Fruit fly (Drosophila melanogaster) whole organism, embryonic: ENCODE data around the gene CG13931.

Experiments used
- Adf1 ChIP-seq: fragments of 200-800 bp; sonication (Bioruptor generic); IDR thresholded peaks from 2 replicates; pipeline ENCODE4 v1.3.6; 2022; ENCODE audit warnings: missing biosample characterization, missing genetic modification characterization
- Aef1 ChIP-seq: fragments of 200-800 bp; sonication (Bioruptor generic); IDR thresholded peaks from 3 replicates; pipeline ENCODE4 v1.3.6; 2022; ENCODE audit warnings: missing biosample characterization, missing genetic modification characterization
- BEAF-32 ChIP-seq: fragments of 200-800 bp; sonication (Bioruptor generic); optimal IDR thresholded peaks from 3 replicates; lab custom pipeline; 2017; ENCODE audit warnings: missing biosample characterization, missing genetic modification characterization, mild to moderate bottlenecking, moderate library complexity, missing genetic modification reagents
- CG10654 ChIP-seq: fragments of 200-800 bp; sonication (Bioruptor generic); optimal IDR thresholded peaks from 2 replicates; lab custom pipeline; 2016; ENCODE audit warnings: missing biosample characterization, missing genetic modification characterization
- CG10979 ChIP-seq: fragments of 200-800 bp; sonication (Bioruptor generic); optimal IDR thresholded peaks from 2 replicates; lab custom pipeline; 2018; ENCODE audit warnings: missing biosample characterization, mild to moderate bottlenecking, missing genetic modification characterization, moderate library complexity
- CG14710 ChIP-seq: fragments of 200-800 bp; sonication (Bioruptor generic); optimal IDR thresholded peaks from 3 replicates; lab custom pipeline; 2019; ENCODE audit warnings: missing biosample characterization, mild to moderate bottlenecking, missing genetic modification characterization, moderate library complexity
- CG1529 ChIP-seq: fragments of 200-800 bp; sonication (Bioruptor generic); optimal IDR thresholded peaks from 3 replicates; lab custom pipeline; 2018; ENCODE audit warnings: missing biosample characterization, missing genetic modification characterization
- CG16779 ChIP-seq: fragments of 200-800 bp; sonication (Bioruptor generic); IDR thresholded peaks from 2 replicates; pipeline ENCODE4 v1.3.6; 2022; ENCODE audit warnings: missing biosample characterization, missing genetic modification characterization
- CG17612 ChIP-seq: fragments of 200-800 bp; sonication (Bioruptor generic); IDR thresholded peaks from 2 replicates; pipeline ENCODE4 v1.3.6; 2022; ENCODE audit warnings: missing biosample characterization, missing genetic modification characterization
- CG2129 ChIP-seq: fragments of 200-800 bp; sonication (Bioruptor generic); IDR thresholded peaks from 2 replicates; pipeline ENCODE4 v1.3.6; 2022; ENCODE audit warnings: missing biosample characterization, missing genetic modification characterization; ENCODE audit not compliant: partially characterized antibody
- CG32772 ChIP-seq: fragments of 200-800 bp; sonication (Bioruptor generic); IDR thresholded peaks from 2 replicates; pipeline ENCODE4 v1.3.6; 2022; ENCODE audit warnings: missing biosample characterization, missing genetic modification characterization
- CG34422 ChIP-seq: fragments of 200-800 bp; sonication (Bioruptor generic); IDR thresholded peaks from 3 replicates; pipeline ENCODE4 v1.3.6; 2022; ENCODE audit warnings: missing biosample characterization, missing genetic modification characterization
- CG3726 ChIP-seq: fragments of 200-800 bp; sonication (Bioruptor generic); IDR thresholded peaks from 3 replicates; pipeline ENCODE4, ENCODE4 v1.3.6; 2022; ENCODE audit warnings: missing biosample characterization, missing genetic modification characterization
- CG42726 ChIP-seq: fragments of 200-800 bp; sonication (Bioruptor generic); IDR thresholded peaks from 2 replicates; pipeline ENCODE4 v1.3.6; 2022; ENCODE audit warnings: missing biosample characterization, missing genetic modification characterization; ENCODE audit not compliant: partially characterized antibody
- CG5953 ChIP-seq: fragments of 200-800 bp; sonication (Bioruptor generic); IDR thresholded peaks from 2 replicates; pipeline ENCODE4 v1.3.6; 2022; ENCODE audit warnings: missing biosample characterization, missing genetic modification characterization
- CG7372 ChIP-seq: fragments of 200-800 bp; sonication (Bioruptor generic); IDR thresholded peaks from 2 replicates; pipeline ENCODE4 v1.3.6; 2022; ENCODE audit warnings: missing biosample characterization, missing genetic modification characterization
- CG8924 ChIP-seq: fragments of 200-800 bp; optimal IDR thresholded peaks from 3 replicates; lab custom pipeline; 2019; ENCODE audit warnings: missing biosample characterization, mild to moderate bottlenecking, missing genetic modification characterization, moderate library complexity
- CG9876 ChIP-seq: fragments of 200-800 bp; sonication (Bioruptor generic); optimal IDR thresholded peaks from 2 replicates; lab custom pipeline; 2016; ENCODE audit warnings: missing biosample characterization, missing genetic modification characterization
- CTCF ChIP-seq: fragments of 200-800 bp; sonication (Bioruptor generic); optimal IDR thresholded peaks from 2 replicates; lab custom pipeline; 2017; ENCODE audit warnings: missing biosample characterization, mild to moderate bottlenecking, missing genetic modification characterization, moderate library complexity
- Camta ChIP-seq: fragments of 200-800 bp; sonication (Bioruptor generic); optimal IDR thresholded peaks from 2 replicates; lab custom pipeline; 2016; ENCODE audit warnings: missing biosample characterization, missing genetic modification characterization
- CoRest ChIP-seq: fragments of 200-800 bp; sonication (Bioruptor generic); optimal IDR thresholded peaks from 3 replicates; lab custom pipeline; 2018; ENCODE audit warnings: missing biosample characterization, mild to moderate bottlenecking, missing genetic modification characterization, moderate library complexity
- Dip3 ChIP-seq: fragments of 200-800 bp; sonication (Bioruptor generic); optimal IDR thresholded peaks from 3 replicates; lab custom pipeline; 2016; ENCODE audit warnings: missing biosample characterization, missing genetic modification characterization
- Dp ChIP-seq: fragments of 200-800 bp; sonication (Bioruptor generic); optimal IDR thresholded peaks from 2 replicates; lab custom pipeline; 2018; ENCODE audit warnings: missing biosample characterization, mild to moderate bottlenecking, missing genetic modification characterization, moderate library complexity
- Fer1 ChIP-seq: fragments of 200-800 bp; sonication (Bioruptor generic); optimal IDR thresholded peaks from 2 replicates; lab custom pipeline; 2017; ENCODE audit warnings: missing biosample characterization, mild to moderate bottlenecking, missing genetic modification characterization
- Hsf ChIP-seq: fragments of 200-800 bp; sonication (Bioruptor generic); optimal IDR thresholded peaks from 3 replicates; lab custom pipeline; 2016; ENCODE audit warnings: missing biosample characterization, missing genetic modification characterization
- Myb ChIP-seq: fragments of 200-800 bp; sonication (Bioruptor generic); optimal IDR thresholded peaks from 2 replicates; lab custom pipeline; 2016; ENCODE audit warnings: missing biosample characterization, missing genetic modification characterization
- NFAT ChIP-seq: fragments of 200-800 bp; sonication (Bioruptor generic); IDR thresholded peaks from 2 replicates; pipeline ENCODE4 v1.3.6; 2022; ENCODE audit warnings: missing biosample characterization, missing genetic modification characterization
- Oaz ChIP-seq: fragments of 200-800 bp; sonication (Bioruptor generic); IDR thresholded peaks from 2 replicates; pipeline ENCODE4 v1.3.6; 2022; ENCODE audit warnings: missing biosample characterization, missing genetic modification characterization
- Optix ChIP-seq: fragments of 200-800 bp; sonication (Bioruptor generic); IDR thresholded peaks from 3 replicates; pipeline ENCODE4 v1.3.6; 2022; ENCODE audit warnings: missing biosample characterization, missing genetic modification characterization
- PHDP ChIP-seq: fragments of 200-800 bp; sonication (Bioruptor generic); optimal IDR thresholded peaks from 3 replicates; lab custom pipeline; 2018; ENCODE audit warnings: missing biosample characterization, mild to moderate bottlenecking, missing genetic modification characterization, moderate library complexity
- Sox102F ChIP-seq: fragments of 200-800 bp; sonication (Bioruptor generic); optimal IDR thresholded peaks from 2 replicates; lab custom pipeline; 2018; ENCODE audit warnings: missing biosample characterization, mild to moderate bottlenecking, missing genetic modification characterization, moderate library complexity
- Ssrp ChIP-seq: fragments of 200-800 bp; sonication (Bioruptor generic); optimal IDR thresholded peaks from 2 replicates; lab custom pipeline; 2018; ENCODE audit warnings: missing biosample characterization, mild to moderate bottlenecking, missing genetic modification characterization, moderate library complexity
- ato ChIP-seq: fragments of 200-800 bp; sonication (Bioruptor generic); IDR thresholded peaks from 2 replicates; pipeline ENCODE4 v1.3.6; 2022; ENCODE audit warnings: missing biosample characterization, missing genetic modification characterization; ENCODE audit not compliant: partially characterized antibody
- bigmax ChIP-seq: fragments of 200-800 bp; sonication (Bioruptor generic); optimal IDR thresholded peaks from 2 replicates; lab custom pipeline; 2018; ENCODE audit warnings: missing biosample characterization, mild to moderate bottlenecking, missing genetic modification characterization
- dati ChIP-seq: fragments of 200-800 bp; sonication (Bioruptor generic); IDR thresholded peaks from 2 replicates; pipeline ENCODE4 v1.3.6; 2022; ENCODE audit warnings: missing biosample characterization, missing genetic modification characterization
- dm ChIP-seq: fragments of 200-800 bp; sonication (Bioruptor generic); optimal IDR thresholded peaks from 3 replicates; lab custom pipeline; 2016; ENCODE audit warnings: missing biosample characterization, missing genetic modification characterization
- fu2 ChIP-seq: fragments of 200-800 bp; sonication (Bioruptor generic); optimal IDR thresholded peaks from 2 replicates; lab custom pipeline; 2016; ENCODE audit warnings: missing biosample characterization, missing genetic modification characterization
- gcm2 ChIP-seq: fragments of 200-800 bp; sonication (Bioruptor generic); optimal IDR thresholded peaks from 2 replicates; lab custom pipeline; 2016; ENCODE audit warnings: missing biosample characterization, missing genetic modification characterization
- gfzf ChIP-seq: fragments of 200-800 bp; sonication (Bioruptor generic); optimal IDR thresholded peaks from 2 replicates; lab custom pipeline; 2016; ENCODE audit warnings: missing biosample characterization, mild to moderate bottlenecking, missing genetic modification characterization, moderate library complexity
- gsb-n ChIP-seq: fragments of 200-800 bp; sonication (Bioruptor generic); optimal IDR thresholded peaks from 3 replicates; lab custom pipeline; 2018; ENCODE audit warnings: missing biosample characterization, mild to moderate bottlenecking, missing genetic modification characterization
- ham ChIP-seq: fragments of 200-800 bp; sonication (Bioruptor generic); IDR thresholded peaks from 2 replicates; pipeline ENCODE4 v1.3.6; 2022; ENCODE audit warnings: missing biosample characterization, missing genetic modification characterization
- ind ChIP-seq: fragments of 200-800 bp; sonication (Bioruptor generic); optimal IDR thresholded peaks from 3 replicates; lab custom pipeline; 2016; ENCODE audit warnings: missing biosample characterization, missing genetic modification characterization
- kay ChIP-seq: fragments of 200-800 bp; sonication (Bioruptor generic); optimal IDR thresholded peaks from 2 replicates; lab custom pipeline; 2016; ENCODE audit warnings: missing biosample characterization, missing genetic modification characterization
- klu ChIP-seq: fragments of 200-800 bp; sonication (Bioruptor generic); IDR thresholded peaks from 2 replicates; pipeline ENCODE4 v1.3.6; 2022; ENCODE audit warnings: missing biosample characterization, missing genetic modification characterization
- kni ChIP-seq: fragments of 200-800 bp; sonication (Bioruptor generic); optimal IDR thresholded peaks from 3 replicates; lab custom pipeline; 2017; ENCODE audit warnings: mild to moderate bottlenecking, missing biosample characterization, missing genetic modification reagents, missing genetic modification characterization
- lbe ChIP-seq: fragments of 200-800 bp; sonication (Bioruptor generic); optimal IDR thresholded peaks from 2 replicates; lab custom pipeline; 2016; ENCODE audit warnings: missing biosample characterization, mild to moderate bottlenecking, missing genetic modification characterization
- mirr ChIP-seq: fragments of 200-800 bp; sonication (Bioruptor generic); optimal IDR thresholded peaks from 3 replicates; lab custom pipeline; 2018; ENCODE audit warnings: missing biosample characterization, mild to moderate bottlenecking, missing genetic modification characterization
- pita ChIP-seq: fragments of 200-800 bp; sonication (Bioruptor generic); optimal IDR thresholded peaks from 2 replicates; lab custom pipeline; 2017; ENCODE audit warnings: missing biosample characterization, mild to moderate bottlenecking, missing genetic modification characterization
- repo ChIP-seq: fragments of 200-800 bp; sonication (Bioruptor generic); optimal IDR thresholded peaks from 2 replicates; lab custom pipeline; 2016; ENCODE audit warnings: missing biosample characterization, missing genetic modification characterization
- seq ChIP-seq: fragments of 200-800 bp; sonication (Bioruptor generic); IDR thresholded peaks from 2 replicates; pipeline ENCODE4 v1.3.6; 2022; ENCODE audit warnings: missing biosample characterization, missing genetic modification characterization
- zfh2 ChIP-seq: fragments of 200-800 bp; sonication (Bioruptor generic); optimal IDR thresholded peaks from 2 replicates; lab custom pipeline; 2016; ENCODE audit warnings: missing biosample characterization, missing genetic modification characterization

The CG13931 gene

DNA sequence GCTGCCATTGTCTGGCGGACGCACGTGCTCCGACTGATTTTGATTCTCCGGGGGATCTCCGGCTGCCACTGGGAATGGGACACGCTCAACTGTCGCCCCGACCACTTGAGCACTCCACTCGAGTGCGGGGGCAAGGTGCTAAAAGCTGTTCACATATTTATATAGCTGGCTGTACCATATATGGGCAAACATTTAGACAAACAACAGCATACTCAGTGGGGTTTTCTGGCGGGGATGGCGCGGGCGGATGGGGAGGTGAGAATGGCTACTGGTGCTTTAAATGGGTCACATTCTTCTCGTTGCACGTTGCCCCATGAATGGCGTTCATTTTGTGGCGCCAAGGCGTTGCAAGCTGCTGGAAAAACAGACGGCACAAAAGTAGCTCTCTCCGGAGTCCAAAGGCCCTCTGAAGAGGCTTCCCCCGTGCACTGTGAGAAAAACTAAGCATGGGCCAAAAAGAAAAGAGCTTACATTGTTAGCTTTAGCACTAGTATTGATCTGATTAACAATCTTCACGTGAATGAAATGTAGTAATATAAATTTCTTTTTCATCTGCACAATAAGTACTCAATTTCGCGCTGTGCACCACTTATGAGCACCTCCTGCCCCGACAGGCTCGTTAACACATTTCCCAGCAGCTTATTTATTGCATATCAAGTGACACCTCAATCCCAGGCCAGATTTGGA is 11.3 kb downstream of the CG13931 start (continued):
- TF ChIP-seq ato (GFP tag; lab: Robert Waterston, UW) (no peak), repo (GFP tag; lab: Kevin White, UChicago) (no peak), Sox102F (GFP tag; lab: Kevin White, UChicago) (peak; percentile 12), gsb-n (tag; lab: Kevin White, UChicago) (no peak), CG14710 (tag; lab: Kevin White, UChicago) (peak; percentile 44), CG42726 (GFP tag; lab: Robert Waterston, UW) (no peak), Hsf (GFP tag; lab: Kevin White, UChicago) (no peak), CoRest (tag; lab: Kevin White, UChicago) (peak; percentile 21), kni (GFP tag; lab: Kevin White, UChicago) (peak; percentile 74), mirr (GFP tag; lab: Kevin White, UChicago) (peak; percentile 17), CG5953 (GFP tag; lab: Robert Waterston, UW) (no peak), pita (GFP tag; lab: Kevin White, UChicago) (no peak), gfzf (GFP tag; lab: Kevin White, UChicago) (no peak), CG34422 (GFP tag; lab: Robert Waterston, UW) (0 out of 3 replicates have a peak, but pooled peaks have one; percentile 22), CG3726 (no peak), seq (GFP tag; lab: Robert Waterston, UW) (peak; percentile 50; the same call in 1 of the 2 replicates), kay (peak; percentile 9), CG32772 (GFP tag; lab: Robert Waterston, UW) (peak; percentile 52; the same call in 1 of the 2 replicates), CG2129 (GFP tag; lab: Robert Waterston, UW) (no peak), Myb (GFP tag; lab: Kevin White, UChicago) (no peak), klu (GFP tag; lab: Robert Waterston, UW) (no peak), fu2 (GFP tag; lab: Kevin White, UChicago) (no peak), Aef1 (GFP tag; lab: Robert Waterston, UW) (no peak), CG1529 (GFP tag; lab: Kevin White, UChicago) (peak; percentile 11), ind (GFP tag; lab: Kevin White, UChicago) (peak; percentile 38), bigmax (GFP tag; lab: Kevin White, UChicago) (no peak), CG9876 (GFP tag; lab: Kevin White, UChicago) (no peak), CG10654 (GFP tag; lab: Kevin White, UChicago) (peak; percentile 17), ham (GFP tag; lab: Robert Waterston, UW) (no peak), CG16779 (GFP tag; lab: Robert Waterston, UW) (no peak), Dip3 (GFP tag; lab: Kevin White, UChicago) (no peak), dati (no peak), NFAT (GFP tag; lab: Robert Waterston, UW) (no peak), lbe (GFP tag; lab: Kevin White, UChicago) (no peak), Oaz (no peak), zfh2 (GFP tag; lab: Kevin White, UChicago) (no peak), CG10979 (tag; lab: Kevin White, UChicago) (peak; percentile 67), Dp (GFP tag; lab: Kevin White, UChicago) (no peak), Optix (GFP tag; lab: Robert Waterston, UW) (no peak), CG8924 (tag; lab: Kevin White, UChicago) (no peak), gcm2 (no peak), PHDP (tag; lab: Kevin White, UChicago) (no peak), BEAF-32 (GFP tag; lab: Kevin White, UChicago) (no peak), Adf1 (GFP tag; lab: Robert Waterston, UW) (no peak), CG7372 (GFP tag; lab: Robert Waterston, UW) (no peak), dm (GFP tag; lab: Kevin White, UChicago) (no peak), CG17612 (GFP tag; lab: Robert Waterston, UW) (peak; percentile 15; the same call in 1 of the 2 replicates), Ssrp (tag; lab: Kevin White, UChicago) (peak; percentile 26), Camta (peak; percentile 1), CTCF (GFP tag; lab: Kevin White, UChicago) (no peak), Fer1 (no peak)
